Worm (Caenorhabditis elegans) whole organism, late embryonic: ENCODE results near the gene srh-301.

ENCODE experiments used
- C08G9.2 ChIP-seq: sonication (generic microtip); optimal IDR thresholded peaks from 2 replicates; lab custom pipeline; 2016; ENCODE audit warnings: mild to moderate bottlenecking, missing genetic modification characterization, moderate library complexity, missing compliant biosample characterization
- C38D4.7 ChIP-seq: fragments of 200-800 bp; sonication (Bioruptor generic); optimal IDR thresholded peaks from 2 replicates; lab custom pipeline; 2018; ENCODE audit warnings: mild to moderate bottlenecking, missing genetic modification characterization, moderate library complexity, missing compliant biosample characterization
- F13H6.1 ChIP-seq: sonication (generic microtip); optimal IDR thresholded peaks from 2 replicates; lab custom pipeline; 2016; ENCODE audit warnings: missing genetic modification characterization, missing compliant biosample characterization
- K02D7.2 ChIP-seq: sonication (generic microtip); optimal IDR thresholded peaks from 2 replicates; lab custom pipeline; 2017; ENCODE audit warnings: mild to moderate bottlenecking, missing genetic modification characterization, missing compliant biosample characterization
- ahr-1 ChIP-seq: sonication (generic microtip); optimal IDR thresholded peaks from 2 replicates; lab custom pipeline; 2016; ENCODE audit warnings: missing genetic modification characterization, missing compliant biosample characterization
- ceh-14 ChIP-seq: sonication (generic microtip); optimal IDR thresholded peaks from 2 replicates; lab custom pipeline; 2016; ENCODE audit warnings: missing genotype, missing genetic modification characterization, missing compliant biosample characterization
- ceh-19 ChIP-seq: fragments of 200-800 bp; sonication (Bioruptor generic); optimal IDR thresholded peaks from 2 replicates; lab custom pipeline; 2018; ENCODE audit warnings: mild to moderate bottlenecking, missing genetic modification characterization, missing compliant biosample characterization
- ceh-22 ChIP-seq: sonication (generic microtip); optimal IDR thresholded peaks from 2 replicates; lab custom pipeline; 2017; ENCODE audit warnings: missing biosample characterization, missing genetic modification characterization
- ceh-31 ChIP-seq: sonication (generic microtip); optimal IDR thresholded peaks from 2 replicates; lab custom pipeline; 2016; ENCODE audit warnings: missing genetic modification characterization, missing compliant biosample characterization
- ceh-34 ChIP-seq: sonication (generic microtip); optimal IDR thresholded peaks from 2 replicates; lab custom pipeline; 2016; ENCODE audit warnings: mild to moderate bottlenecking, missing genetic modification characterization, missing compliant biosample characterization
- ceh-6 ChIP-seq: fragments of 200-800 bp; sonication (Bioruptor generic); optimal IDR thresholded peaks from 2 replicates; lab custom pipeline; 2018; ENCODE audit warnings: mild to moderate bottlenecking, missing genetic modification characterization, missing compliant biosample characterization
- ceh-9 ChIP-seq: sonication (generic microtip); optimal IDR thresholded peaks from 2 replicates; lab custom pipeline; 2016; ENCODE audit warnings: mild to moderate bottlenecking, missing genetic modification characterization, inconsistent platforms, missing compliant biosample characterization
- dmd-4 ChIP-seq: sonication (generic microtip); optimal IDR thresholded peaks from 2 replicates; lab custom pipeline; 2016; ENCODE audit warnings: borderline replicate concordance, missing genetic modification characterization, missing compliant biosample characterization
- dve-1 ChIP-seq: sonication (generic microtip); optimal IDR thresholded peaks from 2 replicates; lab custom pipeline; 2017; ENCODE audit warnings: antibody characterized with exemption, mild to moderate bottlenecking, missing genetic modification characterization, missing compliant biosample characterization
- elt-2 ChIP-seq: sonication (generic microtip); optimal IDR thresholded peaks from 2 replicates; lab custom pipeline; 2016; ENCODE audit warnings: missing genetic modification reagents, missing genetic modification characterization, missing compliant biosample characterization
- elt-4 ChIP-seq: sonication (generic microtip); optimal IDR thresholded peaks from 2 replicates; lab custom pipeline; 2016; ENCODE audit warnings: missing genetic modification characterization, missing compliant biosample characterization
- eyg-1 ChIP-seq: sonication (generic microtip); optimal IDR thresholded peaks from 2 replicates; lab custom pipeline; 2016; ENCODE audit warnings: missing genotype, missing genetic modification characterization, missing compliant biosample characterization
- gmeb-2 ChIP-seq: sonication (generic microtip); optimal IDR thresholded peaks from 2 replicates; lab custom pipeline; 2016; ENCODE audit warnings: missing genetic modification characterization, inconsistent platforms, missing compliant biosample characterization
- hlh-13 ChIP-seq: fragments of 200-800 bp; sonication (Bioruptor generic); optimal IDR thresholded peaks from 2 replicates; lab custom pipeline; 2018; ENCODE audit warnings: mild to moderate bottlenecking, missing genetic modification characterization, missing compliant biosample characterization
- hlh-6 ChIP-seq: sonication (generic microtip); optimal IDR thresholded peaks from 2 replicates; lab custom pipeline; 2016; ENCODE audit warnings: missing genotype, missing genetic modification characterization, missing compliant biosample characterization
- lin-11 ChIP-seq: fragments of 200-800 bp; sonication (Bioruptor generic); optimal IDR thresholded peaks from 2 replicates; lab custom pipeline; 2018; ENCODE audit warnings: mild to moderate bottlenecking, missing genetic modification characterization, missing compliant biosample characterization
- nfya-1 ChIP-seq: sonication (generic microtip); optimal IDR thresholded peaks from 2 replicates; lab custom pipeline; 2017; ENCODE audit warnings: missing genetic modification characterization, mild to moderate bottlenecking, missing compliant biosample characterization, antibody characterized with exemption, moderate library complexity
- nhr-11 ChIP-seq: fragments of 150-350 bp; optimal IDR thresholded peaks from 2 replicates; lab custom pipeline; 2014; ENCODE audit warnings: missing biosample characterization, missing genetic modification characterization
- nhr-232 ChIP-seq: sonication (generic microtip); optimal IDR thresholded peaks from 2 replicates; lab custom pipeline; 2016; ENCODE audit warnings: missing genetic modification characterization, missing compliant biosample characterization
- npax-4 ChIP-seq: sonication (generic microtip); optimal IDR thresholded peaks from 2 replicates; lab custom pipeline; 2016; ENCODE audit warnings: missing genetic modification characterization, missing compliant biosample characterization
- pag-3 ChIP-seq: sonication (generic microtip); optimal IDR thresholded peaks from 2 replicates; lab custom pipeline; 2016; ENCODE audit warnings: missing compliant biosample characterization, missing genetic modification characterization, borderline replicate concordance
- pax-1 ChIP-seq: fragments of 150-350 bp; optimal IDR thresholded peaks from 2 replicates; lab custom pipeline; 2014; ENCODE audit warnings: missing biosample characterization, missing genetic modification characterization
- pqm-1 ChIP-seq: sonication (generic microtip); optimal IDR thresholded peaks from 2 replicates; lab custom pipeline; 2016; ENCODE audit warnings: missing genetic modification characterization, missing compliant biosample characterization
- sox-4 ChIP-seq: sonication (generic microtip); optimal IDR thresholded peaks from 2 replicates; lab custom pipeline; 2017; ENCODE audit warnings: mild to moderate bottlenecking, missing genetic modification characterization, inconsistent platforms, missing compliant biosample characterization
- syd-9 ChIP-seq: sonication (generic microtip); optimal IDR thresholded peaks from 2 replicates; lab custom pipeline; 2016; ENCODE audit warnings: mild to moderate bottlenecking, missing genetic modification characterization, moderate library complexity, missing compliant biosample characterization
- tbx-2 ChIP-seq: sonication (generic microtip); optimal IDR thresholded peaks from 2 replicates; lab custom pipeline; 2016; ENCODE audit warnings: missing genetic modification characterization, missing compliant biosample characterization
- unc-55 ChIP-seq: sonication (generic microtip); optimal IDR thresholded peaks from 2 replicates; lab custom pipeline; 2017; ENCODE audit warnings: missing biosample characterization, missing genetic modification reagents, missing genetic modification characterization
- unc-86 ChIP-seq: sonication (generic microtip); optimal IDR thresholded peaks from 2 replicates; lab custom pipeline; 2016; ENCODE audit warnings: missing genetic modification characterization, missing compliant biosample characterization

srh-301 gene

DNA sequence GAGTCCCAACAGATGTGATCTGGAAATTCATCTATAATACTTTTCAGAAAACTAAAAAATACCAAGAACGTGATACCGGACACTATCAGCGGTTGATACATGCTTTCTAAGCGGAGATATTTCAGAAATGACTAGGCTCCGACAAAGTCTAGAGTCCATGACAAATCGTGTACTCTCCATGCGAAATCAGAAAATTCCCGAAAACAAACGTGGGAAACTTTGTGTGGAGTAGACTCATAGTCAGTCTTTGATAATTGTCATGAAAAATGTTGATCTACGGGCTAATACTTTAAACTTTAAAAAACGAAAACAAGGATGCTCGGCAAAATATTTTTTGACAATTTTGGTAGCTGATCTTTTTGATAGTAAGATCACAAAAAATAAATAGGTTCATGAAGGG, 25.9 kb upstream of the srh-301 start, which contains the start of gene srx-18:
Gene srx-18 (minus strand): TSS at position 101 of the 400 bp plus-strand sequence.
- TF ChIP-seq dve-1 (tag; lab: Kevin White, UChicago) (no peak), elt-4 (tag; lab: Kevin White, UChicago) (no peak), gmeb-2 (tag; lab: Kevin White, UChicago) (no peak), ahr-1 (no peak), C38D4.7 (GFP tag; lab: Kevin White, UChicago) (no peak), nhr-232 (tag; lab: Kevin White, UChicago) (no peak), syd-9 (tag; lab: Kevin White, UChicago) (no peak), tbx-2 (tag; lab: Kevin White, UChicago) (no peak), unc-86 (no peak), hlh-13 (GFP tag; lab: Kevin White, UChicago) (no peak), eyg-1 (tag; lab: Kevin White, UChicago) (no peak)
- TF ChIP-seq, all 69 proteins: peak for 0

DNA sequence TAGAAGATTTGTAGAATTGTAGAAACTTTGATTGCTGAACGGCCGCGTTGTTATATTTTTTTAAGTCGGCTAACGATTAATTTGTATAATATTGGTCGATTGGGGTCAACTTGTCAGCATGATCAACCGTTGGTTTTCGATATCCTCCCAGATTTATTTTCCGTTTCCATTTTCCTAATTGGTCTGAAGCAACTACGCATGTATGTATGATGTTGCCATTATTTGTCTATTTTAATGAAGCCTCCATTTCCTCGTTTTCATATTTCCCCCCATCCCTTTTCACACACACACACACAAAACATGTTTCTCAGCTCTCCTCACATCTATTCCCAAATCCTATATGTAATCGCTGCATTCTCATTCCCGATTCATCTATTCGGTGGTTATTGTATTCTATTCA, 24.2 kb upstream of the srh-301 start, which contains the start of gene srh-287:
Gene srh-287 (plus strand): TSS at position 301 of the 400 bp plus-strand sequence.
- TF ChIP-seq K02D7.2 (tag; lab: Kevin White, UChicago) (no peak), ceh-14 (tag; lab: Kevin White, UChicago) (no peak), gmeb-2 (tag; lab: Kevin White, UChicago) (no peak), C08G9.2 (tag; lab: Kevin White, UChicago) (no peak), F13H6.1 (tag; lab: Kevin White, UChicago) (no peak), nhr-232 (tag; lab: Kevin White, UChicago) (no peak), pqm-1 (tag; lab: Kevin White, UChicago) (no peak), nfya-1 (tag; lab: Kevin White, UChicago) (no peak), syd-9 (tag; lab: Kevin White, UChicago) (no peak), pax-1 (tag; lab: Kevin White, UChicago) (no peak)

DNA sequence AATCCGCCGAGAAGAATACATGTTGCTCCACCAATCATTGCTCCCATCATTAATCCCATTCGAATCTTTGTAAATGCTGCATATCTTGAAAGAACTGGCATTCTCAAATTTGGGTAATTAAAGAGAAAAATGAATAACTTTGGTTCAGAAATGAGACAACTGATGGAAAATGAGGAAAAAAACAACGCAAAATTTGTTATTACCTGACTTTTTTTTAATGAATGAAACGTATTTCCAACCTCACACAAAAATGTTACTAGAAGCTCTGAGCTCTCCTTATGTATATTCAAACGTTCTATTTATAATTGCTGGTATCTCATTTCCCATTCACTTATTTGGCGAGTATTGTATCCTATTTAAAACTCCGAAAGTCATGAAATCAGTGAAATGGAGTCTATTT, 22.2 kb upstream of the srh-301 start, which contains the start of the genes Y94A7B.11 and srh-292:
Gene Y94A7B.11 (minus strand): TSS at position 101 of the 400 bp plus-strand sequence.
Gene srh-292 (plus strand): TSS at position 251 of the 400 bp plus-strand sequence.
- TF ChIP-seq nfya-1 (tag; lab: Kevin White, UChicago) (no peak), pag-3 (tag; lab: Kevin White, UChicago) (no peak), C08G9.2 (tag; lab: Kevin White, UChicago) (no peak), lin-11 (no peak), ceh-6 (no peak), C38D4.7 (GFP tag; lab: Kevin White, UChicago) (no peak), ceh-31 (tag; lab: Kevin White, UChicago) (no peak), elt-4 (tag; lab: Kevin White, UChicago) (no peak)
- TF ChIP-seq, all 69 proteins: peak for 0

ce11 chrV:17805323-17805722, 19.4 kb upstream of the srh-301 start, which contains the start of gene srh-291:
TSS of gene srh-291 (plus strand) at chrV:17805623.
- no peak for TF ChIP-seq hlh-6 (tag; lab: Kevin White, UChicago)
- TF ChIP-seq ahr-1 = no peak
- no peak for TF ChIP-seq unc-55 (GFP tag; lab: Kevin White, UChicago)
- no peak for TF ChIP-seq ceh-9 (tag; lab: Kevin White, UChicago)
- TF ChIP-seq ceh-34 = no peak
- TF ChIP-seq elt-2 (tag; lab: Kevin White, UChicago) = no peak
- no peak for TF ChIP-seq npax-4 (tag; lab: Kevin White, UChicago)
- no peak for TF ChIP-seq ceh-22 (tag; lab: Kevin White, UChicago)
- TF ChIP-seq nfya-1 (tag; lab: Kevin White, UChicago) = no peak
- no peak for TF ChIP-seq dmd-4 (tag; lab: Kevin White, UChicago)
- no peak for TF ChIP-seq pqm-1 (tag; lab: Kevin White, UChicago)
- TF ChIP-seq ceh-19 = no peak
- no peak for TF ChIP-seq sox-4 (tag; lab: Kevin White, UChicago)
- no peak for TF ChIP-seq syd-9 (tag; lab: Kevin White, UChicago)
- TF ChIP-seq nhr-11 (tag; lab: Kevin White, UChicago) = no peak
